Worm (Caenorhabditis elegans): ENCODE results near the gene F54D5.24.

Gene F54D5.24

ce11 chrII:11555634-11556033, at the start of gene F54D5.24:
Gene F54D5.24, plus strand, starts transcription at chrII:11555949.
- no peak for TF ChIP-seq dao-5 (tag; optimal IDR thresholded peaks at IDR 0.05)
- no peak for TF ChIP-seq him-1 (tag; optimal IDR thresholded peaks at IDR 0.05)
- no peak for TF ChIP-seq W03F9.2 (tag; optimal IDR thresholded peaks at IDR 0.05)

ce11 chrII:11510373-11510772, 45.4 kb upstream of the F54D5.24 start, which contains the start of gene npr-41:
Gene npr-41, plus strand, starts transcription at chrII:11510673.
- no peak for TF ChIP-seq dao-5 (tag; optimal IDR thresholded peaks at IDR 0.05)
- no peak for TF ChIP-seq him-1 (tag; optimal IDR thresholded peaks at IDR 0.05)
- TF ChIP-seq W03F9.2 (tag; optimal IDR thresholded peaks at IDR 0.05), result no peak

ce11 chrII:11512921-11513320, 42.8 kb upstream of the F54D5.24 start:
- TF ChIP-seq W03F9.2 (tag; optimal IDR thresholded peaks at IDR 0.05), result no peak
- no peak for TF ChIP-seq dao-5 (tag; optimal IDR thresholded peaks at IDR 0.05)
- TF ChIP-seq him-1 (tag; optimal IDR thresholded peaks at IDR 0.05), result no peak

ce11 chrII:11514775-11515174, 41.0 kb upstream of the F54D5.24 start, which contains the start of gene srh-44:
Gene srh-44, plus strand, starts transcription at chrII:11515075.
- TF ChIP-seq W03F9.2 (tag; optimal IDR thresholded peaks at IDR 0.05) (no peak), him-1 (tag; optimal IDR thresholded peaks at IDR 0.05) (no peak), dao-5 (tag; optimal IDR thresholded peaks at IDR 0.05) (no peak)

- no peak for TF ChIP-seq W03F9.2 (tag; optimal IDR thresholded peaks at IDR 0.05)
Observed at ce11 chrII:11518184-11518583, 37.6 kb upstream of the F54D5.24 start, which contains the start of gene B0334.10. Gene B0334.10, plus strand, starts transcription at chrII:11518484.

- TF ChIP-seq him-1 (tag; optimal IDR thresholded peaks at IDR 0.05) (no peak), dao-5 (tag; optimal IDR thresholded peaks at IDR 0.05) (no peak), W03F9.2 (tag; optimal IDR thresholded peaks at IDR 0.05) (no peak)
Observed at ce11 chrII:11521300-11521699, 34.4 kb upstream of the F54D5.24 start, which contains the start of gene Y62F5A.10. Gene Y62F5A.10, plus strand, starts transcription at chrII:11521600.

- TF ChIP-seq W03F9.2 (tag; optimal IDR thresholded peaks at IDR 0.05), result no peak
- no peak for TF ChIP-seq dao-5 (tag; optimal IDR thresholded peaks at IDR 0.05)
- TF ChIP-seq him-1 (tag; optimal IDR thresholded peaks at IDR 0.05), result no peak
Observed at ce11 chrII:11526954-11527353, 28.8 kb upstream of the F54D5.24 start, which contains the start of gene age-1. Gene age-1, minus strand, starts transcription at chrII:11527054.

ce11 chrII:11533716-11534115, 22.0 kb upstream of the F54D5.24 start, which contains the start of gene mdt-8:
Gene mdt-8, minus strand, starts transcription at chrII:11533816.
- TF ChIP-seq him-1 (tag; optimal IDR thresholded peaks at IDR 0.05) (no peak), dao-5 (tag; optimal IDR thresholded peaks at IDR 0.05) (no peak), W03F9.2 (tag; optimal IDR thresholded peaks at IDR 0.05) (no peak)

- TF ChIP-seq him-1 (tag; optimal IDR thresholded peaks at IDR 0.05), result peak; percentile 62
- TF ChIP-seq W03F9.2 (tag; optimal IDR thresholded peaks at IDR 0.05), result peak; percentile 57
Observed at ce11 chrII:11534429-11535099, 21.2 kb upstream of the F54D5.24 start, which contains the start of gene Y62F5A.12. Gene Y62F5A.12, minus strand, starts transcription at chrII:11534479.

ce11 chrII:11535429-11535828, 20.3 kb upstream of the F54D5.24 start:
- TF ChIP-seq dao-5 (tag; optimal IDR thresholded peaks at IDR 0.05) (no peak), him-1 (tag; optimal IDR thresholded peaks at IDR 0.05) (no peak), W03F9.2 (tag; optimal IDR thresholded peaks at IDR 0.05) (no peak)

- no peak for TF ChIP-seq W03F9.2 (tag; optimal IDR thresholded peaks at IDR 0.05)
Observed at ce11 chrII:11535924-11536323, 19.8 kb upstream of the F54D5.24 start.

- no peak for TF ChIP-seq W03F9.2 (tag; optimal IDR thresholded peaks at IDR 0.05)
- no peak for TF ChIP-seq dao-5 (tag; optimal IDR thresholded peaks at IDR 0.05)
- TF ChIP-seq him-1 (tag; optimal IDR thresholded peaks at IDR 0.05), result no peak
Observed at ce11 chrII:11536505-11536904, 19.2 kb upstream of the F54D5.24 start.

- no peak for TF ChIP-seq W03F9.2 (tag; optimal IDR thresholded peaks at IDR 0.05)
- TF ChIP-seq dao-5 (tag; optimal IDR thresholded peaks at IDR 0.05), result no peak
- no peak for TF ChIP-seq him-1 (tag; optimal IDR thresholded peaks at IDR 0.05)
Observed at ce11 chrII:11537115-11537514, 18.6 kb upstream of the F54D5.24 start.

ce11 chrII:11537606-11538016, 18.1 kb upstream of the F54D5.24 start:
- no peak for TF ChIP-seq him-1 (tag; optimal IDR thresholded peaks at IDR 0.05)

ce11 chrII:11538741-11539140, 17.0 kb upstream of the F54D5.24 start, which contains the start of gene Y62F5A.9:
Gene Y62F5A.9, minus strand, starts transcription at chrII:11538841.
- TF ChIP-seq dao-5 (tag; optimal IDR thresholded peaks at IDR 0.05), result no peak
- no peak for TF ChIP-seq him-1 (tag; optimal IDR thresholded peaks at IDR 0.05)
- no peak for TF ChIP-seq W03F9.2 (tag; optimal IDR thresholded peaks at IDR 0.05)

Data from whole organism, L4/young adult.